Worm (Caenorhabditis elegans) whole organism, L1 larva: ENCODE measurements around the gene nipi-3.

Experiments
- aly-2 ChIP-seq: fragments of 150-350 bp; optimal IDR thresholded peaks from 2 replicates; lab custom pipeline; 2014; ENCODE audit warnings: missing biosample characterization, missing genetic modification characterization
- elt-2 ChIP-seq: sonication (generic microtip); optimal IDR thresholded peaks from 2 replicates; lab custom pipeline; 2016; ENCODE audit warnings: missing genetic modification characterization, mild to moderate bottlenecking, inconsistent platforms, missing compliant biosample characterization, missing genetic modification reagents
- jun-1 ChIP-seq: fragments of 150-350 bp; optimal IDR thresholded peaks from 2 replicates; lab custom pipeline; 2014; ENCODE audit warnings: missing biosample characterization, missing genetic modification reagents, missing genetic modification characterization
- nhr-20 ChIP-seq: sonication (generic microtip); optimal IDR thresholded peaks from 2 replicates; lab custom pipeline; 2016; ENCODE audit warnings: mild to moderate bottlenecking, missing genetic modification characterization, missing compliant biosample characterization
- nhr-47 ChIP-seq: sonication (generic microtip); optimal IDR thresholded peaks from 2 replicates; lab custom pipeline; 2016; ENCODE audit warnings: mild to moderate bottlenecking, missing genetic modification characterization, moderate library complexity, missing compliant biosample characterization
- nhr-76 ChIP-seq: sonication (generic microtip); optimal IDR thresholded peaks from 2 replicates; lab custom pipeline; 2017; ENCODE audit warnings: missing biosample characterization, missing genetic modification characterization
- pag-3 ChIP-seq: sonication (generic microtip); optimal IDR thresholded peaks from 2 replicates; lab custom pipeline; 2017; ENCODE audit warnings: missing genetic modification characterization, mild to moderate bottlenecking, missing compliant biosample characterization, antibody characterized with exemption, borderline replicate concordance; ENCODE audit not compliant: insufficient read depth
- skn-1 ChIP-seq: fragments of 150-350 bp; optimal IDR thresholded peaks from 2 replicates; lab custom pipeline; 2014; ENCODE audit warnings: missing biosample characterization, missing genetic modification characterization
- unc-98 ChIP-seq: fragments of 200-800 bp; sonication (Bioruptor generic); IDR thresholded peaks from 2 replicates; pipeline ENCODE4 v1.3.6; 2022; ENCODE audit warnings: missing genetic modification characterization, missing compliant biosample characterization
- zag-1 ChIP-seq: fragments of 150-350 bp; optimal IDR thresholded peaks from 2 replicates; lab custom pipeline; 2014; ENCODE audit warnings: missing biosample characterization, missing genetic modification characterization
- ztf-11 ChIP-seq, 2 experiments: sonication (generic microtip); optimal IDR thresholded peaks; 2 replicates each; lab custom pipeline; 2016 to 2017; ENCODE audit warnings: missing genetic modification characterization in 2 of 2, missing biosample characterization in 1 of 2, missing compliant biosample characterization in 1 of 2
- ztf-4 ChIP-seq: fragments of 150-350 bp; optimal IDR thresholded peaks from 2 replicates; lab custom pipeline; 2014; ENCODE audit warnings: missing biosample characterization, missing genetic modification characterization

DNA sequence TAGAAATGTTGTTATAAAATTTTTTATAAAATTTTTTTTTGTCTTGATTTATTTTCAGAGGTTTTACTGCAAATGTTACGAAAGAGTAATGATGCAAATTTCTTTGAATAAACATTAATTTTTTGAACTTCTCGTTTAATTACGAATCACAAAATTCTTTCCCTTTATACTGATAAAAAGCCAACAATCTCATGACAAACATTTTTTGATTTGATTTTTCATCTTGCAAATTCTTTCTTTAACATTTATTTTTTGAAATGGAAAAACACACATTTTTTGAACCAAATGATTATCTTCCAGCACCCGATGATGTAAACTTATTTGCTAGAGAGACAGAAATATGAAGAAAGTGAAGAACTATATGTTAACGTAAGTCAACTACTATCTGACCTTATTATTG is 12.4 kb downstream of the nipi-3 start, which contains the start of gene K09E9.1:
- TF ChIP-seq pag-3 (tag; lab: Kevin White, UChicago) (no peak), jun-1 (tag; lab: Kevin White, UChicago) (no peak), elt-2 (tag; lab: Kevin White, UChicago) (no peak), aly-2 (tag; lab: Kevin White, UChicago) (no peak), unc-98 (GFP tag; lab: Robert Waterston, UW) (no peak), nhr-47 (tag; lab: Kevin White, UChicago) (no peak), nhr-76 (no peak), zag-1 (tag; lab: Kevin White, UChicago) (no peak), nhr-20 (no peak), skn-1 (tag; lab: Kevin White, UChicago) (no peak), ztf-4 (tag; lab: Kevin White, UChicago) (no peak), ztf-11 (tag; optimal IDR thresholded peaks at IDR 0.05; lab: Kevin White, UChicago) (no peak)
